Worm (Caenorhabditis elegans): Measurements from ENCODE around the gene mrpl-32.
"Not testable (repeated sequence)": the region's sequence is repeated elsewhere in the genome, so short reads cannot be mapped to it uniquely, and the experiment has no call there.

- TF ChIP-seq egrh-3 (GFP tag; IDR thresholded peaks at IDR 0.05); tlf-1 (GFP tag; optimal IDR thresholded peaks at IDR 0.05); B0261.1 (tag; optimal IDR thresholded peaks at IDR 0.05); ceh-79 (tag; optimal IDR thresholded peaks at IDR 0.05); unc-62 (GFP tag; optimal IDR thresholded peaks at IDR 0.05); ceh-100 (GFP tag; IDR thresholded peaks at IDR 0.05); ama-1 (optimal IDR thresholded peaks at IDR 0.05); ama-1 (GFP tag; optimal IDR thresholded peaks at IDR 0.05); nfya-1 (tag; optimal IDR thresholded peaks at IDR 0.05; ENCODE audit: borderline replicate concordance, insufficient read depth); lin-35 (GFP tag; optimal IDR thresholded peaks at IDR 0.05); mcd-1 (GFP tag; IDR thresholded peaks at IDR 0.05): not testable (repeated sequence)
These were observed 7.1 kb upstream of the mrpl-32 start for ce11 chrIII:8442420-8442819.
